Fruit fly (Drosophila melanogaster) whole organism, adult: ENCODE data around the gene CG13258.

Source experiments
- CG11617 ChIP-seq: fragments of 200-800 bp; sonication (Bioruptor generic); optimal IDR thresholded peaks from 2 replicates; lab custom pipeline; 2017; ENCODE audit warnings: mild to moderate bottlenecking, missing biosample characterization, missing genetic modification reagents, missing genetic modification characterization
- CG12768 ChIP-seq: fragments of 200-800 bp; sonication (Bioruptor generic); optimal IDR thresholded peaks from 2 replicates; lab custom pipeline; 2017; ENCODE audit warnings: missing biosample characterization, missing genetic modification characterization, mild to moderate bottlenecking, moderate library complexity, missing genetic modification reagents
- CG14711 ChIP-seq: fragments of 200-800 bp; sonication (Bioruptor generic); optimal IDR thresholded peaks from 2 replicates; lab custom pipeline; 2018; ENCODE audit warnings: missing biosample characterization, mild to moderate bottlenecking, missing genetic modification characterization, moderate library complexity
- CG1620 ChIP-seq: fragments of 200-800 bp; sonication (Bioruptor generic); optimal IDR thresholded peaks from 2 replicates; lab custom pipeline; 2016; ENCODE audit warnings: missing biosample characterization, missing genetic modification characterization
- CG33017 ChIP-seq: fragments of 200-800 bp; sonication (Bioruptor generic); optimal IDR thresholded peaks from 2 replicates; lab custom pipeline; 2018; ENCODE audit warnings: missing biosample characterization, mild to moderate bottlenecking, missing genetic modification characterization, moderate library complexity
- CG5204 ChIP-seq: fragments of 200-800 bp; sonication (Bioruptor generic); optimal IDR thresholded peaks from 2 replicates; lab custom pipeline; 2016; ENCODE audit warnings: missing biosample characterization, missing genetic modification characterization
- CG7045 ChIP-seq: fragments of 200-800 bp; sonication (Bioruptor generic); optimal IDR thresholded peaks from 2 replicates; lab custom pipeline; 2017; ENCODE audit warnings: missing biosample characterization, mild to moderate bottlenecking, missing genetic modification characterization
- CG7101 ChIP-seq: fragments of 200-800 bp; sonication (Bioruptor generic); optimal IDR thresholded peaks from 2 replicates; lab custom pipeline; 2018; ENCODE audit warnings: missing biosample characterization, mild to moderate bottlenecking, missing genetic modification characterization, moderate library complexity
- Clk ChIP-seq: fragments of 200-800 bp; sonication (Bioruptor generic); optimal IDR thresholded peaks from 2 replicates; lab custom pipeline; 2017; ENCODE audit warnings: missing biosample characterization, missing genetic modification characterization
- Crg-1 ChIP-seq: fragments of 200-800 bp; sonication (Bioruptor generic); optimal IDR thresholded peaks from 2 replicates; lab custom pipeline; 2016; ENCODE audit warnings: missing biosample characterization, missing genetic modification characterization
- Hr96 ChIP-seq: fragments of 200-800 bp; sonication (Bioruptor generic); optimal IDR thresholded peaks from 2 replicates; lab custom pipeline; 2016; ENCODE audit warnings: missing biosample characterization, missing genetic modification characterization
- Mnt ChIP-seq: fragments of 200-800 bp; sonication (Bioruptor generic); optimal IDR thresholded peaks from 2 replicates; lab custom pipeline; 2016; ENCODE audit warnings: missing biosample characterization, mild to moderate bottlenecking, missing genetic modification characterization
- bab1 ChIP-seq: fragments of 200-800 bp; sonication (Bioruptor generic); optimal IDR thresholded peaks from 3 replicates; lab custom pipeline; 2019; ENCODE audit warnings: missing biosample characterization, mild to moderate bottlenecking, missing genetic modification characterization, moderate library complexity
- cic ChIP-seq: fragments of 200-800 bp; sonication (Bioruptor generic); optimal IDR thresholded peaks from 2 replicates; lab custom pipeline; 2017; ENCODE audit warnings: missing biosample characterization, mild to moderate bottlenecking, missing genetic modification characterization, moderate library complexity
- cnc ChIP-seq, 2 experiments: fragments of >200 bp; optimal IDR thresholded peaks; 2 replicates each; lab custom pipeline; 2017
- kay ChIP-seq: fragments of 200-800 bp; sonication (Bioruptor generic); peaks from one replicate; lab custom pipeline; 2016; ENCODE audit warnings: missing biosample characterization, missing genetic modification characterization, borderline replicate concordance
- ovo ChIP-seq: fragments of 200-800 bp; sonication (Bioruptor generic); optimal IDR thresholded peaks from 2 replicates; lab custom pipeline; 2016; ENCODE audit warnings: missing biosample characterization, missing genetic modification characterization
- pad ChIP-seq: fragments of 200-800 bp; sonication (Bioruptor generic); optimal IDR thresholded peaks from 3 replicates; lab custom pipeline; 2017; ENCODE audit warnings: missing biosample characterization, missing genetic modification characterization, mild to moderate bottlenecking, moderate library complexity, missing genetic modification reagents
- tj ChIP-seq: fragments of 200-800 bp; sonication (Bioruptor generic); optimal IDR thresholded peaks from 3 replicates; lab custom pipeline; 2017; ENCODE audit warnings: missing biosample characterization, mild to moderate bottlenecking, missing genetic modification characterization, moderate library complexity
- toe ChIP-seq: fragments of 200-800 bp; sonication (Bioruptor generic); optimal IDR thresholded peaks from 2 replicates; lab custom pipeline; 2016; ENCODE audit warnings: missing biosample characterization, missing genetic modification characterization

Gene CG13258

dm6 chr2L:16320428-16320827 is 27.6 kb upstream of the CG13258 start:
- TF ChIP-seq tj (GFP tag; lab: Kevin White, UChicago) (no peak), ovo (GFP tag; lab: Kevin White, UChicago) (no peak), Hr96 (GFP tag; lab: Kevin White, UChicago) (no peak), CG5204 (GFP tag; lab: Kevin White, UChicago) (no peak), cic (GFP tag; lab: Kevin White, UChicago) (no peak), CG33017 (tag; lab: Kevin White, UChicago) (no peak), CG12768 (no peak), kay (GFP tag; lab: Kevin White, UChicago) (no peak), Mnt (GFP tag; lab: Kevin White, UChicago) (no peak)

dm6 chr2L:16319743-16320142 is 26.9 kb upstream of the CG13258 start:
- TF ChIP-seq CG14711 (no peak), toe (no peak), bab1 (GFP tag; lab: Kevin White, UChicago) (no peak), CG7045 (peak; percentile 20), CG11617 (GFP tag; lab: Kevin White, UChicago) (no peak), Mnt (GFP tag; lab: Kevin White, UChicago) (peak; percentile 45), cnc (optimal IDR thresholded peaks at IDR 0.05; lab: Kevin White, UChicago) (no peak), cic (GFP tag; lab: Kevin White, UChicago) (peak; percentile 88), kay (GFP tag; lab: Kevin White, UChicago) (peak; percentile 82), Crg-1 (no peak), CG33017 (tag; lab: Kevin White, UChicago) (peak; percentile 36), tj (GFP tag; lab: Kevin White, UChicago) (peak; percentile 22), Hr96 (GFP tag; lab: Kevin White, UChicago) (no peak), pad (GFP tag; lab: Kevin White, UChicago) (peak; percentile 14), Clk (GFP tag; lab: Kevin White, UChicago) (peak; percentile 32), CG7101 (tag; lab: Kevin White, UChicago) (no peak), CG5204 (GFP tag; lab: Kevin White, UChicago) (no peak), CG12768 (peak; percentile 52), CG1620 (no peak), ovo (GFP tag; lab: Kevin White, UChicago) (no peak)

- TF ChIP-seq CG12768 (peak; percentile 34), Mnt (GFP tag; lab: Kevin White, UChicago) (peak; percentile 46), CG14711 (no peak), tj (GFP tag; lab: Kevin White, UChicago) (peak; percentile 72), CG7101 (tag; lab: Kevin White, UChicago) (peak; percentile 7), Crg-1 (peak; percentile 71), CG5204 (GFP tag; lab: Kevin White, UChicago) (no peak), kay (GFP tag; lab: Kevin White, UChicago) (peak; percentile 70), CG7045 (peak; percentile 9), pad (GFP tag; lab: Kevin White, UChicago) (no peak), toe (no peak), ovo (GFP tag; lab: Kevin White, UChicago) (peak; percentile 27), Clk (GFP tag; lab: Kevin White, UChicago) (no peak), cnc (optimal IDR thresholded peaks at IDR 0.05; lab: Kevin White, UChicago) (no peak), Hr96 (GFP tag; lab: Kevin White, UChicago) (no peak), CG11617 (GFP tag; lab: Kevin White, UChicago) (no peak), CG1620 (peak; percentile 41), CG33017 (tag; lab: Kevin White, UChicago) (no peak), bab1 (GFP tag; lab: Kevin White, UChicago) (no peak), cic (GFP tag; lab: Kevin White, UChicago) (peak; percentile 26)
These were observed 25.2 kb upstream of the CG13258 start for dm6 chr2L:16317777-16318610.

- TF ChIP-seq CG1620: no peak
- TF ChIP-seq pad (GFP tag; lab: Kevin White, UChicago): no peak
- TF ChIP-seq cic (GFP tag; lab: Kevin White, UChicago): peak; percentile 85
- peak; percentile 5 for TF ChIP-seq kay (GFP tag; lab: Kevin White, UChicago)
- TF ChIP-seq CG33017 (tag; lab: Kevin White, UChicago): no peak
- TF ChIP-seq CG12768: peak; percentile 60
- TF ChIP-seq ovo (GFP tag; lab: Kevin White, UChicago): peak; percentile 20
- TF ChIP-seq CG7101 (tag; lab: Kevin White, UChicago): no peak
- TF ChIP-seq Hr96 (GFP tag; lab: Kevin White, UChicago): no peak
- TF ChIP-seq tj (GFP tag; lab: Kevin White, UChicago): no peak
- TF ChIP-seq CG5204 (GFP tag; lab: Kevin White, UChicago): no peak
- TF ChIP-seq Clk (GFP tag; lab: Kevin White, UChicago): no peak
- TF ChIP-seq bab1 (GFP tag; lab: Kevin White, UChicago): no peak
- no peak for TF ChIP-seq CG14711
- TF ChIP-seq CG11617 (GFP tag; lab: Kevin White, UChicago): no peak
- no peak for TF ChIP-seq toe
- TF ChIP-seq CG7045: peak; percentile 4
- no peak for TF ChIP-seq Mnt (GFP tag; lab: Kevin White, UChicago)
- TF ChIP-seq Crg-1: no peak
- TF ChIP-seq cnc (optimal IDR thresholded peaks at IDR 0.05; lab: Kevin White, UChicago): no peak
These were observed 24.3 kb upstream of the CG13258 start for dm6 chr2L:16317131-16317530.

- TF ChIP-seq CG7101 (tag; lab: Kevin White, UChicago) (no peak), CG14711 (no peak), CG1620 (no peak), tj (GFP tag; lab: Kevin White, UChicago) (no peak), Mnt (GFP tag; lab: Kevin White, UChicago) (no peak), cnc (optimal IDR thresholded peaks at IDR 0.05; lab: Kevin White, UChicago) (no peak), bab1 (GFP tag; lab: Kevin White, UChicago) (no peak), CG5204 (GFP tag; lab: Kevin White, UChicago) (no peak), CG12768 (no peak), CG33017 (tag; lab: Kevin White, UChicago) (no peak), Clk (GFP tag; lab: Kevin White, UChicago) (no peak), Hr96 (GFP tag; lab: Kevin White, UChicago) (no peak), toe (no peak), cic (GFP tag; lab: Kevin White, UChicago) (no peak), kay (GFP tag; lab: Kevin White, UChicago) (no peak)
These were observed 23.6 kb upstream of the CG13258 start for dm6 chr2L:16316410-16316809.
